Worm (Caenorhabditis elegans) whole organism, late embryonic: ENCODE results near the gene R10E9.3.

ENCODE experiments used
- elt-2 ChIP-seq: sonication (generic microtip); optimal IDR thresholded peaks from 2 replicates; lab custom pipeline; 2016; ENCODE audit warnings: missing genetic modification reagents, missing genetic modification characterization, missing compliant biosample characterization
- unc-55 ChIP-seq: sonication (generic microtip); optimal IDR thresholded peaks from 2 replicates; lab custom pipeline; 2017; ENCODE audit warnings: missing biosample characterization, missing genetic modification reagents, missing genetic modification characterization

DNA sequence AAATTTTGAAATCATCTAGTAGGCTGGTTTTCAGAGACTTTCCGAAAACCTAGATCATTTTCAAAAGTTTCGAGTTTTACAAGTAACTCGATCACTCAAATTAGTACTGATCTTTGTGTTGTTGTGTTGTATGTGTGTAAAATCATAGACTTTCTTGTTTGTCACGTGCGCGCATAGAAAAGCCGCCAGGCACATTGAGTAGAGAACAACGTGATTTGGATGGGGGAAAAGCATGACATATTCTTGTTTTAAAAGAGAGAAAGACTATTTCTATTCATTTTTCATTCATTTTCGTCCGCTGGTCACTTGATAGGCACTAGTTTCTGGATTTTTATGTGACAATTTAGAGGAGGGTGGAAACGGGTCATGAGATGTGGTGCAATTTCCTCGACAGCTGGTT, 5.8 kb upstream of the R10E9.3 start:
- TF ChIP-seq unc-55 (no peak), elt-2 (tag; lab: Kevin White, UChicago) (no peak)
